Worm (Caenorhabditis elegans): ENCODE measurements around the gene cdc-48.1.

cdc-48.1 gene

ce11 chrII:10519017-10519416 lies 44.2 kb downstream of the cdc-48.1 start, which contains the start of gene F59B10.4:
Gene F59B10.4, minus strand, starts transcription at chrII:10519117.
- TF ChIP-seq madf-2 (tag; optimal IDR thresholded peaks at IDR 0.05) (no peak), C38D4.7 (GFP tag; optimal IDR thresholded peaks at IDR 0.05) (no peak), sdc-2 (tag; optimal IDR thresholded peaks at IDR 0.05) (no peak), pros-1 (tag; optimal IDR thresholded peaks at IDR 0.05) (no peak), unc-42 (tag; optimal IDR thresholded peaks at IDR 0.05) (no peak), ceh-24 (tag; optimal IDR thresholded peaks at IDR 0.05) (no peak), ceh-31 (tag; optimal IDR thresholded peaks at IDR 0.05) (no peak), pha-2 (tag; optimal IDR thresholded peaks at IDR 0.05) (no peak), T23F11.4 (GFP tag; optimal IDR thresholded peaks at IDR 0.05) (no peak), fax-1 (tag; optimal IDR thresholded peaks at IDR 0.05) (no peak), pqm-1 (tag; optimal IDR thresholded peaks at IDR 0.05) (no peak), pha-4 (tag; optimal IDR thresholded peaks at IDR 0.05) (no peak), ceh-30 (tag; optimal IDR thresholded peaks at IDR 0.05) (no peak), hlh-13 (GFP tag; optimal IDR thresholded peaks at IDR 0.05) (no peak), hlh-8 (tag; optimal IDR thresholded peaks at IDR 0.05) (no peak), sox-4 (tag; optimal IDR thresholded peaks at IDR 0.05) (no peak), nhr-11 (tag; optimal IDR thresholded peaks at IDR 0.05) (no peak), che-1 (tag; optimal IDR thresholded peaks at IDR 0.05) (no peak), ceh-45 (GFP tag; IDR thresholded peaks at IDR 0.05) (no peak)

- TF ChIP-seq zip-5 (tag; optimal IDR thresholded peaks at IDR 0.05): no peak
- no peak for TF ChIP-seq ceh-18 (tag; optimal IDR thresholded peaks at IDR 0.05)
- no peak for TF ChIP-seq tbx-2 (tag; optimal IDR thresholded peaks at IDR 0.05)
- TF ChIP-seq pqm-1 (tag; optimal IDR thresholded peaks at IDR 0.05): no peak
- no peak for TF ChIP-seq elt-2 (tag; optimal IDR thresholded peaks at IDR 0.05)
- no peak for TF ChIP-seq madf-2 (tag; optimal IDR thresholded peaks at IDR 0.05)
- TF ChIP-seq gmeb-2 (tag; optimal IDR thresholded peaks at IDR 0.05): no peak
- TF ChIP-seq nhr-11 (tag; optimal IDR thresholded peaks at IDR 0.05): no peak
- no peak for TF ChIP-seq pat-9 (tag; optimal IDR thresholded peaks at IDR 0.05)
- no peak for TF ChIP-seq syd-9 (tag; optimal IDR thresholded peaks at IDR 0.05)
- no peak for TF ChIP-seq nfya-1 (tag; optimal IDR thresholded peaks at IDR 0.05)
- TF ChIP-seq Y22D7AL.16 (tag; optimal IDR thresholded peaks at IDR 0.05): no peak
- TF ChIP-seq fax-1 (tag; optimal IDR thresholded peaks at IDR 0.05): no peak
- no peak for TF ChIP-seq ceh-6 (GFP tag; optimal IDR thresholded peaks at IDR 0.05)
- TF ChIP-seq ets-4 (tag; optimal IDR thresholded peaks at IDR 0.05): no peak
- TF ChIP-seq T23F11.4 (GFP tag; optimal IDR thresholded peaks at IDR 0.05): no peak
- TF ChIP-seq ceh-19 (GFP tag; optimal IDR thresholded peaks at IDR 0.05): no peak
These were observed 46.8 kb downstream of the cdc-48.1 start for ce11 chrII:10516375-10516774.

ce11 chrII:10515422-10515821 lies 47.8 kb downstream of the cdc-48.1 start:
- TF ChIP-seq ceh-45 (GFP tag; IDR thresholded peaks at IDR 0.05) (no peak), ceh-22 (tag; optimal IDR thresholded peaks at IDR 0.05) (no peak), Y22D7AL.16 (tag; optimal IDR thresholded peaks at IDR 0.05) (no peak), tbx-2 (tag; optimal IDR thresholded peaks at IDR 0.05) (no peak), eyg-1 (tag; optimal IDR thresholded peaks at IDR 0.05) (no peak), ceh-24 (tag; optimal IDR thresholded peaks at IDR 0.05) (no peak), C38D4.7 (GFP tag; optimal IDR thresholded peaks at IDR 0.05) (no peak), pha-2 (tag; optimal IDR thresholded peaks at IDR 0.05) (no peak), unc-55 (GFP tag; optimal IDR thresholded peaks at IDR 0.05) (no peak), gmeb-2 (tag; optimal IDR thresholded peaks at IDR 0.05) (no peak), syd-9 (tag; optimal IDR thresholded peaks at IDR 0.05) (no peak), fax-1 (tag; optimal IDR thresholded peaks at IDR 0.05) (no peak), sox-2 (GFP tag; IDR thresholded peaks at IDR 0.05) (no peak), F13H6.1 (tag; optimal IDR thresholded peaks at IDR 0.05) (no peak), hlh-13 (GFP tag; optimal IDR thresholded peaks at IDR 0.05) (no peak), ceh-19 (GFP tag; optimal IDR thresholded peaks at IDR 0.05) (no peak), dve-1 (tag; optimal IDR thresholded peaks at IDR 0.05) (no peak), unc-86 (tag; optimal IDR thresholded peaks at IDR 0.05) (no peak)
